Worm (Caenorhabditis elegans) whole organism, L4 larva: ENCODE data around the gene ZC443.1.

ENCODE experiments used
- F26F4.8 ChIP-seq: fragments of 200-800 bp; sonication (Bioruptor generic); conservative IDR thresholded peaks from 2 replicates; pipeline ENCODE4 v1.3.6; 2022; ENCODE audit warnings: missing genetic modification characterization, missing compliant biosample characterization
- F44E2.7 ChIP-seq: fragments of 200-800 bp; sonication (Bioruptor generic); IDR thresholded peaks from 2 replicates; pipeline ENCODE4 v2.1.2; 2022; ENCODE audit warnings: missing genetic modification characterization, missing compliant biosample characterization
- Y5F2A.4 ChIP-seq: fragments of 200-800 bp; sonication (Bioruptor generic); optimal IDR thresholded peaks from 2 replicates; lab custom pipeline; 2018; ENCODE audit warnings: mild to moderate bottlenecking, missing genetic modification characterization, missing compliant biosample characterization
- aha-1 ChIP-seq: fragments of 150-350 bp; peaks from one replicate; lab custom pipeline; 2014; ENCODE audit warnings: missing biosample characterization, missing genetic modification characterization
- arid-1 ChIP-seq: fragments of 200-800 bp; sonication (Bioruptor generic); conservative IDR thresholded peaks from 2 replicates; pipeline ENCODE4 v1.3.6; 2022; ENCODE audit warnings: missing genetic modification reagents, missing genetic modification characterization, missing compliant biosample characterization
- ceh-62 ChIP-seq: sonication (generic microtip); optimal IDR thresholded peaks from 2 replicates; lab custom pipeline; 2017; ENCODE audit warnings: missing biosample characterization, missing genetic modification characterization
- ctbp-1 ChIP-seq: fragments of 200-800 bp; sonication (Bioruptor generic); IDR thresholded peaks from 2 replicates; pipeline ENCODE4 v1.3.6; 2022; ENCODE audit warnings: missing genetic modification reagents, missing genetic modification characterization, missing compliant biosample characterization
- daf-12 ChIP-seq: fragments of 150-350 bp; optimal IDR thresholded peaks from 2 replicates; lab custom pipeline; 2014; ENCODE audit warnings: missing biosample characterization, missing genetic modification reagents, missing genetic modification characterization
- daf-16 ChIP-seq, 3 experiments: sonication (generic microtip); optimal IDR thresholded peaks; 2 replicates each; lab custom pipeline; 2016 to 2017; ENCODE audit warnings: missing genetic modification characterization in 3 of 3, missing genetic modification reagents in 3 of 3, mild to moderate bottlenecking in 2 of 3, missing compliant biosample characterization in 2 of 3, missing biosample characterization in 1 of 3, moderate library complexity in 1 of 3
- dmd-8 ChIP-seq: fragments of 200-800 bp; sonication (Bioruptor generic); IDR thresholded peaks from 2 replicates; pipeline ENCODE4 v1.3.6; 2022; ENCODE audit warnings: missing genetic modification characterization, missing compliant biosample characterization
- lin-29 ChIP-seq: fragments of 200-800 bp; sonication (Bioruptor generic); IDR thresholded peaks from 2 replicates; pipeline ENCODE4 v1.3.6; 2022; ENCODE audit warnings: missing genetic modification reagents, missing genetic modification characterization, missing compliant biosample characterization
- nhr-102 ChIP-seq: sonication (generic microtip); optimal IDR thresholded peaks from 2 replicates; lab custom pipeline; 2016; ENCODE audit warnings: mild to moderate bottlenecking, missing genetic modification characterization, moderate library complexity, missing compliant biosample characterization
- nhr-28 ChIP-seq: fragments of 150-350 bp; optimal IDR thresholded peaks from 2 replicates; lab custom pipeline; 2014; ENCODE audit warnings: missing biosample characterization, missing genetic modification characterization
- nhr-41 ChIP-seq: fragments of 200-800 bp; sonication (Bioruptor generic); IDR thresholded peaks from 2 replicates; pipeline ENCODE4 v1.3.6; 2022; ENCODE audit warnings: missing genetic modification reagents, missing genetic modification characterization, missing compliant biosample characterization
- nhr-42 ChIP-seq: fragments of 200-800 bp; sonication (Bioruptor generic); IDR thresholded peaks from 2 replicates; pipeline ENCODE4 v1.3.6; 2022; ENCODE audit warnings: missing genetic modification characterization, missing compliant biosample characterization
- spr-3 ChIP-seq: fragments of 200-800 bp; sonication (Bioruptor generic); optimal IDR thresholded peaks from 2 replicates; lab custom pipeline; 2018; ENCODE audit warnings: mild to moderate bottlenecking, missing genetic modification characterization, missing compliant biosample characterization
- unc-39 ChIP-seq: sonication (generic microtip); optimal IDR thresholded peaks from 2 replicates; lab custom pipeline; 2017; ENCODE audit warnings: missing biosample characterization, missing genetic modification characterization
- zfp-3 ChIP-seq: fragments of 200-800 bp; sonication (Bioruptor generic); conservative IDR thresholded peaks from 2 replicates; pipeline ENCODE4 v1.3.6; 2022; ENCODE audit warnings: missing genetic modification reagents, missing genetic modification characterization, missing compliant biosample characterization
- ztf-7 ChIP-seq: fragments of 150-350 bp; optimal IDR thresholded peaks from 2 replicates; lab custom pipeline; 2014; ENCODE audit warnings: missing biosample characterization, missing genetic modification characterization

The ZC443.1 gene

DNA sequence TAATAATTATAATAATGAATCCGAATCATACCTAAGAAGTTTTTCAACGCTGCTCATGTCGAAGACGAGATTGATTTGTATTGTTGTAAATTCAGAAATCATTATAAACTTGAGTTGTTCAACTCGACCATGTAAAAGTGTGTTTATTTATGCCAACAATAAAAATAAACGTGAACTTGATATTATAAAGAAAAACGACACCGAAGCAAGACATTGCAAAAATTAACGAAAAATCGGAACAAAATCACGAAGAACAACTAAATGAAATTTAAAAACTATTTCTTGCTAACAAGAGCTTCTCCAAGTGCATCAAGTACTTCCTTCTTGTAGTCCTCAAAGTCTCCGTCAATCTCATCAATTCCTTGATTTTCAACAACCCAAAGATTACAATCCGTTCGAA is 49.0 kb downstream of the ZC443.1 start, which contains the start of gene F18E2.15:
TSS of gene F18E2.15 (minus strand) at position 101 of the 400 bp plus-strand sequence.
- TF ChIP-seq unc-39 (tag; lab: Kevin White, UChicago) (no peak), F44E2.7 (no peak), daf-12 (tag; lab: Kevin White, UChicago) (no peak), dmd-8 (GFP tag; lab: Robert Waterston, UW) (no peak), lin-29 (no peak), Y5F2A.4 (GFP tag; lab: Kevin White, UChicago) (no peak), aha-1 (tag; lab: Kevin White, UChicago) (no peak), ctbp-1 (GFP tag; lab: Robert Waterston, UW) (no peak), zfp-3 (GFP tag; lab: Robert Waterston, UW) (no peak), spr-3 (GFP tag; lab: Kevin White, UChicago) (no peak), nhr-42 (GFP tag; lab: Robert Waterston, UW) (no peak), nhr-41 (no peak), ceh-62 (tag; lab: Kevin White, UChicago) (no peak), arid-1 (GFP tag; lab: Robert Waterston, UW) (no peak), F26F4.8 (GFP tag; lab: Robert Waterston, UW) (no peak), daf-16 (GFP tag; optimal IDR thresholded peaks at IDR 0.05; lab: Kevin White, UChicago) (no peak), daf-16 (tag; optimal IDR thresholded peaks at IDR 0.05; lab: Kevin White, UChicago) (no peak), ztf-7 (no peak), nhr-102 (tag; lab: Kevin White, UChicago) (no peak)
- TF ChIP-seq, all 104 proteins: peak for 0

DNA sequence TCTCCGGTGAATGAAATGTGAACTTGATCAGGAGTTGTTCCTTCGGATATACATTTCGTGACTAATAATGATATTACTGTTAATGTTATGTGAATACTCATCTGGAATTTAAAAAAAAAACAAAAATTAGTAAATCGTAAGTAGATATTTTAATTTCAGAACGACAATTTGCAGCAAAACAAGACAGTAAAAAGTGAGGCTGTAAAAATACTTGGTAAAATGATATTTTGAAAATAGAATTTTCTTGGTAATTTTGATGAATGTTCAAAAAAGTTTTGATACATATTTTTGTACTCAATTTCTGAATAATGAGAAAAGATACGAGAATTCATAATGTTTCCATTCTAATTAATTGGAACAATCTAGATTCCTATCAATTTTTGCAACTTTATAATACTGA is 50.2 kb downstream of the ZC443.1 start, which contains the start of gene papl-1:
TSS of gene papl-1 (minus strand) at position 101 of the 400 bp plus-strand sequence.
- TF ChIP-seq nhr-28: no peak
